Fruit fly (Drosophila melanogaster): ENCODE results near the gene lap.

dm6 chr3R:7200670-7201069 is 13.9 kb downstream of the lap start, which contains the start of gene CG14609:
- TF ChIP-seq CG1620 (GFP tag; optimal IDR thresholded peaks at IDR 0.05): no peak
- TF ChIP-seq kay (GFP tag; ENCODE audit: borderline replicate concordance): no peak
- no peak for TF ChIP-seq Hr96 (GFP tag; optimal IDR thresholded peaks at IDR 0.05)
- no peak for TF ChIP-seq CG5204 (GFP tag; optimal IDR thresholded peaks at IDR 0.05)
- TF ChIP-seq Mnt (GFP tag; optimal IDR thresholded peaks at IDR 0.05): no peak
- no peak for TF ChIP-seq pad (GFP tag; optimal IDR thresholded peaks at IDR 0.05)
- no peak for TF ChIP-seq Clk (GFP tag; optimal IDR thresholded peaks at IDR 0.05)
- no peak for TF ChIP-seq tj (GFP tag; optimal IDR thresholded peaks at IDR 0.05)
- TF ChIP-seq cnc (optimal IDR thresholded peaks at IDR 0.05): no peak
- TF ChIP-seq CG7101 (tag; optimal IDR thresholded peaks at IDR 0.05): no peak
